Worm (Caenorhabditis elegans) whole organism, L2 larva: ENCODE measurements around the gene F23D12.2.

Experiments
- ZK546.5 ChIP-seq: sonication (generic microtip); optimal IDR thresholded peaks from 2 replicates; lab custom pipeline; 2017; ENCODE audit warnings: missing biosample characterization, missing genetic modification characterization
- ceh-82 ChIP-seq: fragments of 150-350 bp; optimal IDR thresholded peaks from 2 replicates; lab custom pipeline; 2014; ENCODE audit warnings: missing biosample characterization, missing genetic modification characterization
- elt-1 ChIP-seq: fragments of 150-350 bp; optimal IDR thresholded peaks from 2 replicates; lab custom pipeline; 2014; ENCODE audit warnings: missing biosample characterization, missing genetic modification characterization
- mdl-1 ChIP-seq, 2 experiments: fragments of 150-350 bp in 1 of 2; sonication (generic microtip) in 1 of 2; optimal IDR thresholded peaks; 2 replicates each; lab custom pipeline; 2017; ENCODE audit warnings: missing biosample characterization in 2 of 2, missing genetic modification characterization in 2 of 2
- nhr-21 ChIP-seq: fragments of 150-350 bp; optimal IDR thresholded peaks from 2 replicates; lab custom pipeline; 2014; ENCODE audit warnings: missing biosample characterization, missing genetic modification characterization
- sem-4 ChIP-seq: fragments of 150-350 bp; optimal IDR thresholded peaks from 2 replicates; lab custom pipeline; 2014; ENCODE audit warnings: missing biosample characterization, missing genetic modification reagents, missing genetic modification characterization
- unc-55 ChIP-seq: fragments of 150-350 bp; sonication (generic microtip); optimal IDR thresholded peaks from 3 replicates; lab custom pipeline; 2014; ENCODE audit warnings: missing biosample characterization, missing genetic modification reagents, missing genetic modification characterization
- unc-62 ChIP-seq: fragments of 150-350 bp; optimal IDR thresholded peaks from 2 replicates; lab custom pipeline; 2014; ENCODE audit warnings: missing biosample characterization, missing genetic modification reagents, missing genetic modification characterization

DNA sequence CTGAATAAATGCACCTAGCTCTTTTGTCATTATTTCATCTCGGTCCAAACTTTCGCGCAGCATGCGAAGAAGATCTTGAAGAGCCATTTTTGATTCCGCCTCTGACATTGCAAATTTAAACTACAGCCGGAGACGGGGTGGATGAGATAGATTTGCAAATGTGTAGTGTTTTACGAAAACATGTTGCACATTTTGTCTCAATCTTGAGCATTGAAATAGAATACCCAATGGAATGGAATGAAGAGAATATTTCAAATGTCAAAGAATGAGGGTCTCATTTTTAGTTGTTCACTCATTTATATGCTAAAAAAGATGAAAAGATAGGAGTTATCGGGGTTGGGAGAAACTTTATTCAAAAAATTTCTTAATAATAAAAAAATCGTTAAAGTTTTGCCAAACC lies 34.0 kb upstream of the F23D12.2 start, which contains the start of gene Y66C5A.1:
- TF ChIP-seq ZK546.5 (tag; lab: Kevin White, UChicago) (no peak), unc-62 (no peak), elt-1 (tag; lab: Kevin White, UChicago) (no peak), sem-4 (tag; lab: Kevin White, UChicago) (no peak), ceh-82 (tag; lab: Kevin White, UChicago) (no peak), unc-55 (GFP tag; lab: Kevin White, UChicago) (no peak), nhr-21 (tag; lab: Kevin White, UChicago) (no peak), mdl-1 (tag; optimal IDR thresholded peaks at IDR 0.05; lab: Kevin White, UChicago) (no peak)
